Fruit fly (Drosophila melanogaster) whole organism, pupa: ENCODE results near the gene CG17572.

Source experiments
- CG14655 ChIP-seq: fragments of 200-800 bp; sonication (Bioruptor generic); optimal IDR thresholded peaks from 3 replicates; lab custom pipeline; 2017; ENCODE audit warnings: mild to moderate bottlenecking, missing biosample characterization, missing genetic modification reagents, missing genetic modification characterization
- CG34367 ChIP-seq: fragments of 200-800 bp; sonication (Bioruptor generic); optimal IDR thresholded peaks from 2 replicates; lab custom pipeline; 2018; ENCODE audit warnings: missing biosample characterization, mild to moderate bottlenecking, missing genetic modification characterization
- CG8159 ChIP-seq: fragments of 200-800 bp; sonication (Bioruptor generic); optimal IDR thresholded peaks from 3 replicates; lab custom pipeline; 2018; ENCODE audit warnings: missing biosample characterization, mild to moderate bottlenecking, missing genetic modification characterization, moderate library complexity
- Pif1B ChIP-seq: fragments of 200-800 bp; sonication (Bioruptor generic); optimal IDR thresholded peaks from 3 replicates; lab custom pipeline; 2016; ENCODE audit warnings: missing biosample characterization, missing genetic modification characterization

dm6 chr2L:19064706-19065105 is 9.2 kb downstream of the CG17572 start, which contains the start of gene CG17343:
- no peak for TF ChIP-seq CG8159 (tag; lab: Kevin White, UChicago)
- TF ChIP-seq Pif1B (GFP tag; lab: Kevin White, UChicago): no peak
- TF ChIP-seq CG34367: no peak
- TF ChIP-seq CG14655 (GFP tag; lab: Kevin White, UChicago): no peak
